Fruit fly (Drosophila melanogaster): ENCODE measurements around the gene CenG1A.

CenG1A gene

dm6 chr2L:13842572-13842971 lies 7.2 kb downstream of the CenG1A start:
- TF ChIP-seq CG2129 (GFP tag; IDR thresholded peaks at IDR 0.05; ENCODE audit: partially characterized antibody), result no peak
- no peak for TF ChIP-seq Hand (GFP tag; optimal IDR thresholded peaks at IDR 0.05)
- TF ChIP-seq exex (tag; optimal IDR thresholded peaks at IDR 0.05), result peak; percentile 86
- TF ChIP-seq cwo (GFP tag; optimal IDR thresholded peaks at IDR 0.05), result peak; percentile 45
- TF ChIP-seq sug (tag; optimal IDR thresholded peaks at IDR 0.05), result peak; percentile 75
- no peak for TF ChIP-seq CG14710 (tag; optimal IDR thresholded peaks at IDR 0.05)

- TF ChIP-seq CG2678 (tag; optimal IDR thresholded peaks at IDR 0.05), result peak; percentile 51
- TF ChIP-seq CG18599 (GFP tag; optimal IDR thresholded peaks at IDR 0.05), result peak; percentile 37
- TF ChIP-seq CG17568 (GFP tag; optimal IDR thresholded peaks at IDR 0.05), result no peak
- no peak for TF ChIP-seq CG14050 (GFP tag; IDR thresholded peaks at IDR 0.05)
- no peak for TF ChIP-seq Xbp1 (GFP tag; optimal IDR thresholded peaks at IDR 0.05)
- TF ChIP-seq caup (GFP tag; optimal IDR thresholded peaks at IDR 0.05; ENCODE audit: severe bottlenecking), result no peak
- peak; percentile 42 for TF ChIP-seq grau (tag; optimal IDR thresholded peaks at IDR 0.05)
- TF ChIP-seq B-H2 (GFP tag; optimal IDR thresholded peaks at IDR 0.05), result no peak
- no peak for TF ChIP-seq Awh (GFP tag; IDR thresholded peaks at IDR 0.05)
- no peak for TF ChIP-seq schlank (tag; optimal IDR thresholded peaks at IDR 0.05)
- TF ChIP-seq CG4730 (GFP tag; IDR thresholded peaks at IDR 0.05), result no peak
- TF ChIP-seq Meics (GFP tag; optimal IDR thresholded peaks at IDR 0.05), result peak; percentile 14
- TF ChIP-seq gem (tag; optimal IDR thresholded peaks at IDR 0.05), result peak; percentile 54
- TF ChIP-seq slp2 (GFP tag; optimal IDR thresholded peaks at IDR 0.05), result no peak
- no peak for TF ChIP-seq CG33557 (GFP tag; optimal IDR thresholded peaks at IDR 0.05)
- TF ChIP-seq wek (GFP tag; optimal IDR thresholded peaks at IDR 0.05), result no peak
- no peak for TF ChIP-seq vfl (GFP tag; optimal IDR thresholded peaks at IDR 0.05)
- TF ChIP-seq CG7839 (tag; optimal IDR thresholded peaks at IDR 0.05), result peak; percentile 23
- no peak for TF ChIP-seq ttk (GFP tag; IDR thresholded peaks at IDR 0.05)
- TF ChIP-seq trh (GFP tag; optimal IDR thresholded peaks at IDR 0.05), result no peak
- TF ChIP-seq luna (GFP tag; optimal IDR thresholded peaks at IDR 0.05), result no peak
- peak; percentile 20 for TF ChIP-seq Hmr (GFP tag; optimal IDR thresholded peaks at IDR 0.05)
- no peak for TF ChIP-seq crp (GFP tag; optimal IDR thresholded peaks at IDR 0.05)
- no peak for TF ChIP-seq Drgx (GFP tag; IDR thresholded peaks at IDR 0.05)
- TF ChIP-seq CG1603 (tag; optimal IDR thresholded peaks at IDR 0.05), result no peak
- TF ChIP-seq cwo (GFP tag; optimal IDR thresholded peaks at IDR 0.05), result peak; percentile 3
- no peak for TF ChIP-seq HLH54F (GFP tag; optimal IDR thresholded peaks at IDR 0.05)
- peak; percentile 7 for TF ChIP-seq PHDP (tag; optimal IDR thresholded peaks at IDR 0.05)
- TF ChIP-seq CG3281 (GFP tag; optimal IDR thresholded peaks at IDR 0.05), result peak; percentile 31
- TF ChIP-seq Fer3 (tag; optimal IDR thresholded peaks at IDR 0.05), result peak; percentile 21
- no peak for TF ChIP-seq Fer1 (GFP tag; optimal IDR thresholded peaks at IDR 0.05)
- no peak for TF ChIP-seq eyg (GFP tag; optimal IDR thresholded peaks at IDR 0.05)
- no peak for TF ChIP-seq insv (GFP tag; optimal IDR thresholded peaks at IDR 0.05)
- TF ChIP-seq lab (GFP tag; optimal IDR thresholded peaks at IDR 0.05), result peak; percentile 22
- no peak for TF ChIP-seq tll (GFP tag; optimal IDR thresholded peaks at IDR 0.05)
- no peak for TF ChIP-seq Ada2b (GFP tag; IDR thresholded peaks at IDR 0.05)
- no peak for TF ChIP-seq CG11247 (GFP tag; IDR thresholded peaks at IDR 0.05)
- TF ChIP-seq MESR4 (GFP tag; optimal IDR thresholded peaks at IDR 0.05), result no peak
- peak; percentile 25 for TF ChIP-seq CG2120 (GFP tag; optimal IDR thresholded peaks at IDR 0.05)
- peak; percentile 10 for TF ChIP-seq unpg (GFP tag; optimal IDR thresholded peaks at IDR 0.05)
- TF ChIP-seq Hr51 (GFP tag; optimal IDR thresholded peaks at IDR 0.05), result peak in 1 of 2 experiments; percentile 1
- TF ChIP-seq sob (GFP tag; IDR thresholded peaks at IDR 0.05), result no peak
These were observed 8.4 kb downstream of the CenG1A start, which contains the start of gene CG33306 for dm6 chr2L:13843692-13844284. TSS of gene CG33306 (minus strand) at chr2L:13843742.

Data from whole organism, embryonic.